Worm (Caenorhabditis elegans): ENCODE measurements around the gene cpg-24.
"Not testable (repeated sequence)": the region's sequence is repeated elsewhere in the genome, so short reads cannot be mapped to it uniquely, and the experiment has no call there.

Gene cpg-24

ce11 chrIV:1628281-1628680 is 3.5 kb upstream of the cpg-24 start:
- TF ChIP-seq nhr-71 (tag; optimal IDR thresholded peaks at IDR 0.05) (no peak), pag-3 (tag; optimal IDR thresholded peaks at IDR 0.05; ENCODE audit: borderline replicate concordance, insufficient read depth) (no peak), sup-37 (GFP tag; optimal IDR thresholded peaks at IDR 0.05) (no peak), pax-3 (tag; optimal IDR thresholded peaks at IDR 0.05) (no peak), nhr-20 (tag; optimal IDR thresholded peaks at IDR 0.05) (no peak), unc-30 (tag; optimal IDR thresholded peaks at IDR 0.05) (no peak), nhr-11 (tag; optimal IDR thresholded peaks at IDR 0.05) (no peak)

- peak; percentile 2 for TF ChIP-seq nhr-85 (tag)
- no peak for TF ChIP-seq efl-1 (optimal IDR thresholded peaks at IDR 0.05)
- TF ChIP-seq efl-1 (GFP tag; optimal IDR thresholded peaks at IDR 0.05 in 1 of 2): peak in 1 of 2 experiments; percentile 80
- TF ChIP-seq nhr-90 (tag; optimal IDR thresholded peaks at IDR 0.05; ENCODE audit: poor library complexity): no peak
Measured at ce11 chrIV:1628730-1629129, 3.0 kb upstream of the cpg-24 start.

DNA sequence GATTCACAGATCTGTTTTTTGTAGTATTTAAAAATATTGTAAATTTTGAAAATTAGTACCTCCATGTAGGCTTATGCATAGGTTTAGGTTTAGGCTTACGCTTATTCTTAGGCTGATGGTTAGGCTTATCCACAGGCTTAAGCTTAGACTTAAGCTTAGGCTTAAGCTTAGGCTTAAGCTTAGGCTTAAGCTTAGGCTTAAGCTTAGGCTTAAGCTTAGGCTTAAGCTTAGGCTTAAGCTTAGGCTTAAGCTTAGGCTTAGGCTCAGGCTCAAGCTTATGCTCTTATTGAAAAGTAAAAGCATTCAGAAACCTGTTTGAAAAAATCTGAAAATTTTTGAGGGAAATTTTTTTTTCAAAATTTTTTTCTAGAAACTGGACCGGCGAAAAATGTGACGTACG is 842 bp downstream of the cpg-24 start:
- no peak for TF ChIP-seq ceh-63 (GFP tag; optimal IDR thresholded peaks at IDR 0.05)
- no peak for TF ChIP-seq nhr-90 (tag; optimal IDR thresholded peaks at IDR 0.05; ENCODE audit: poor library complexity)
- no peak for TF ChIP-seq nhr-85 (tag)
- TF ChIP-seq rnt-1 (tag; optimal IDR thresholded peaks at IDR 0.05): no peak
- TF ChIP-seq skn-1 (tag; optimal IDR thresholded peaks at IDR 0.05): no peak
- no peak for TF ChIP-seq hlh-17 (GFP tag; optimal IDR thresholded peaks at IDR 0.05; ENCODE audit: borderline replicate concordance)
- no peak for TF ChIP-seq isw-1 (GFP tag; IDR thresholded peaks at IDR 0.05)
- no peak for TF ChIP-seq ceh-88 (GFP tag; IDR thresholded peaks at IDR 0.05)
- no peak for TF ChIP-seq blmp-1 (tag; optimal IDR thresholded peaks at IDR 0.05)
- no peak for TF ChIP-seq fos-1 (tag; optimal IDR thresholded peaks at IDR 0.05)
- no peak for TF ChIP-seq nhr-20 (tag; optimal IDR thresholded peaks at IDR 0.05)

ce11 chrIV:1633445-1633844 is 1.7 kb downstream of the cpg-24 start, which contains the start of gene Y41D4B.6:
TSS of gene Y41D4B.6 (plus strand) at chrIV:1633745.
- TF ChIP-seq nhr-76 (tag; optimal IDR thresholded peaks at IDR 0.05): no peak
- no peak for TF ChIP-seq dpl-1 (GFP tag; optimal IDR thresholded peaks at IDR 0.05)
- TF ChIP-seq F16B12.6 (tag; optimal IDR thresholded peaks at IDR 0.05): no peak
- TF ChIP-seq snpc-4 (tag; optimal IDR thresholded peaks at IDR 0.05): no peak
- no peak for TF ChIP-seq nhr-11 (tag; optimal IDR thresholded peaks at IDR 0.05)
- TF ChIP-seq mef-2 (tag; optimal IDR thresholded peaks at IDR 0.05): no peak
- TF ChIP-seq tbx-2 (tag; optimal IDR thresholded peaks at IDR 0.05): no peak
- no peak for TF ChIP-seq lin-35 (GFP tag; optimal IDR thresholded peaks at IDR 0.05)
- TF ChIP-seq C16A3.4 (tag; optimal IDR thresholded peaks at IDR 0.05): no peak
- TF ChIP-seq sup-37 (GFP tag; optimal IDR thresholded peaks at IDR 0.05): no peak
- no peak for TF ChIP-seq isw-1 (GFP tag; IDR thresholded peaks at IDR 0.05)
- TF ChIP-seq C04F5.9 (tag; optimal IDR thresholded peaks at IDR 0.05): no peak

ce11 chrIV:1637333-1637732 is 5.6 kb downstream of the cpg-24 start:
- TF ChIP-seq unc-30 (tag; optimal IDR thresholded peaks at IDR 0.05) (no peak), nhr-85 (tag) (peak; percentile 38)

ce11 chrIV:1645198-1645597 is 13.4 kb downstream of the cpg-24 start, which contains the start of gene nhr-274:
TSS of gene nhr-274 (minus strand) at chrIV:1645298.
- TF ChIP-seq mdl-1, aha-1, pqm-1 (tag; optimal IDR thresholded peaks at IDR 0.05): not testable (repeated sequence)

ce11 chrIV:1649349-1649748 is 17.6 kb downstream of the cpg-24 start:
- TF ChIP-seq unc-86 (tag; optimal IDR thresholded peaks at IDR 0.05) (no peak), pag-3 (tag; optimal IDR thresholded peaks at IDR 0.05; ENCODE audit: borderline replicate concordance, insufficient read depth) (no peak), efl-1 (optimal IDR thresholded peaks at IDR 0.05) (no peak), efl-1 (GFP tag; optimal IDR thresholded peaks at IDR 0.05 in 1 of 2) (no peak)
